Worm (Caenorhabditis elegans) whole organism, dauer: Measurements from ENCODE around the gene ZK1307.8.

Experiments
- unc-62 ChIP-seq: sonication (generic microtip); optimal IDR thresholded peaks from 2 replicates; lab custom pipeline; 2017; ENCODE audit warnings: missing biosample characterization, missing genetic modification reagents, missing genetic modification characterization

Gene ZK1307.8

DNA sequence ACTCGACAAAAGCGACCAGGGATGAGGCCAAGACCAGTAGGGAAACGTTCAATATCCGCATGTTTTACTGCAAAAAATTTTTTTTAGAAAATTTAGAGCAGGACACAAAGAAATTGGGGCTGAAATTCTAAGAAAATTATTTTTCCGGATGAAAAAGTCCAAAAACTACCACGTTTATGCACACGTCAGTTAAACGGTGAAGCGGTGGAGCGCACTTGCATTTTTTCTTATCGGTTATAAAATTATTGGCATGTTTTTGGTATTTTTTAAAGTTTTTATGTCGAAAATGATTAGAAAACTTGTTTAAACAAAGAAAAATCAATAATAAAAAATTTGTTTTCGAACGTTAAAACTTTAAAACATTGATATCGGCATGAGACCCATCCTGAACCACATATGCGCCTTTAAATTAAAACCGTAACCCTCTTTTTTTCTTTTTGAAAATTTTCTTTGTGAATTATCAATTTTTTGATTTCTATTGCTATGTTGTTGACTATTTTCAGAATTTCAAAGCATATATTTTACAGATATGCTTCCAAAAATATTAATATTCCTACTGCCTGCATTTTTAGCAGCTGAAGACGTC, at the start of gene ZK1307.8, which contains the start of gene dnj-20:
Gene ZK1307.8 (plus strand): TSS at position 504 of the 586 bp plus-strand sequence.
Gene dnj-20 (minus strand): TSS at position 67 of the 586 bp plus-strand sequence.
- TF ChIP-seq unc-62 (GFP tag; lab: Kevin White, UChicago): no peak

DNA sequence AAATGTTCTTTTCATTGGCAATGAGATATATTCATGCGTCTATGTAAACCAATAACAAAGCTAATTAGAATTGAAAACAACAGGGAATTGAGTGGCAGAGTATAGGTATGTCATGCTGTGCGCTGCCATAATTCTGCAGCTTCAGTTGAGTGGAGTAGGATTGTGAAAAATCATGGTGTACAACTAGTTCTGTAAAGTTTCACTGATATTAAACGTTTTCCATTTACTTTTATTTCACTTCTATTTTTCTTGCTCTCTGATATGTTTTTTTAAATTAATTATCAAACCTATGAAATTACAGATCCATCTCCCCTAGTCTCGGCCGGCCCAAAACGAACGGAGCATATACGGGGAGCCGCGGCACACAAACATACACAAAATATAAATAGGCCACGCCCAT, 48.7 kb upstream of the ZK1307.8 start, which contains the start of gene exc-7:
Gene exc-7 (plus strand): TSS at position 301 of the 400 bp plus-strand sequence.
- TF ChIP-seq unc-62 (GFP tag; lab: Kevin White, UChicago): no peak

DNA sequence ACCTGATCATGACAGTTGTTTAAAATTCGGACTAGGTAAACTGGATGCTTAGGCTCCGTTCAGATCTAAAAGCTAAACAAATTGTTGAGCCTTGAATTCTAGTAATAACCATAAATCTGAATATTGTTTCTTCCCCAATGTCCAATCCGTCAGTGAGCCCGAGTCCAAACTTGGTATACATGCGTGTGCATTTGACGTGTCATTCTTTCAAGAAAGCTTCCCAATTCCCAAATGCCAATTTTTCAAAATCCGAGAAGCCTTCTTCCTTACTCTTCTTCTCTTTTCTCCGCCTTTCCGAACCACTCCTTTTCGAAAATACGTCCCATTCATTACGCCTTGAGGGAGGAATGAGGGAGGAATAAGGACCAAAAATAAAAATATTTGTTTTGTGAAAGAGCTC, 47.7 kb upstream of the ZK1307.8 start:
- TF ChIP-seq unc-62 (GFP tag; lab: Kevin White, UChicago): no peak

DNA sequence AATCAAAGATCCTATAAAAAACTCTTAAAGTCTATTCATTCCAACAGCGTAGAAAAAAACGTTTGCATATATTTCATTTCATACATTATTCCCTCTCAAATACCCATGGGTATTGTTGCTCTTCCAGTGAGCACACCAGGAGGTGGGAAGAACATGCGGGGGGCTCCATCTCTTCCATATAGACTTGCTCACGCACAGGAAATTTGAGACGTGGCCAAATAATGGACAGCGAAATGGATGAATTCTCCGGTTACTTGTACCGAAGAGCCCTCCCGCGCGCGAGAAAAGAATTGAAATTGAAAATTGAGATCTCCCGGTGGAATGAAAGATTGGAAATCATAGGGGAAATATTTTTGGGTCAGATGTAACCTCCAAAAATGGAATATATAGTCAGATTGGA, 46.8 kb upstream of the ZK1307.8 start:
- no peak for TF ChIP-seq unc-62 (GFP tag; lab: Kevin White, UChicago)

DNA sequence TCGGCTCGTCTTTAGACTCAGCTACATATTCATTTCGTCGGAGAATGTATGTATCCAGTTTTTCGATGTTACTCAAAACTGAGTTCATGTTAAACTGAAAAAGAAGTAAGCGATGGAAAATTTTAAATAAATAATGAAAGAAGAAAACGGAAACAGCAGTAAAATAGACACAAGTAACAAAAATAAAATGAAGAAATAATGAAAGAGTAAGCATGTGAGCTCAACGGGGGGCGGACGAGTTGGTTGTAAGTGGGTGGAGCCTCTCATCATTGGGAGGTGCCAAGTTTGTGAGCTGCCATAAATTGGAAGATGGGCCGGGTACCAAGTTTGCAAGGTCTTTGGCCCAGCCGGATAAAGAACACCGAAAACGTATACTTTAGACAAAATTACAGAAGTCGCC, 41.0 kb upstream of the ZK1307.8 start, which contains the start of gene wee-1.1:
Gene wee-1.1 (minus strand): TSS at position 101 of the 400 bp plus-strand sequence.
- TF ChIP-seq unc-62 (GFP tag; lab: Kevin White, UChicago): no peak

DNA sequence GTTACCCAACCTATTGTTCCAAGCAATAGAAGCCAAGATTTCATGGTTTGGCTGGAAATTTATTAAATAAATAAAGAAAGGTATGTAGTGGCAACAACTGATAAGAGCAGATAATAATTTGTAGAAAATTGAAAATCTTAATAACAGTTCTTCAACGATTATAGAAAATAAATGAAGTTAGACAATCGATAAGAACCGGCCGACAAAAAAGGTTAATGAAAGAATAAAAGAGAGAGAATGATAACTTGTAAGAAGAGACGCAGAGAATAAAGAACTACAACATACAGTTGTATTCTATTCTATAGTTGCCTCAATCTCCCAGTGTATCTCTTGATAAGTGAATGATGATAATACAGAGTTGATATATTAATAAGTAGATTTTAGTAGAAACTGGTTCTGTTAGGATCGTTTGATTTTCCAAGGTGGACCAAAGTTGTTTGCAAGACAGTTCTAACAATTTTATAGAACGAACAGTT, 37.6 kb upstream of the ZK1307.8 start, which contains the start of gene ugt-58:
Gene ugt-58 (minus strand): TSS at position 51 of the 476 bp plus-strand sequence.
- no peak for TF ChIP-seq unc-62 (GFP tag; lab: Kevin White, UChicago)

DNA sequence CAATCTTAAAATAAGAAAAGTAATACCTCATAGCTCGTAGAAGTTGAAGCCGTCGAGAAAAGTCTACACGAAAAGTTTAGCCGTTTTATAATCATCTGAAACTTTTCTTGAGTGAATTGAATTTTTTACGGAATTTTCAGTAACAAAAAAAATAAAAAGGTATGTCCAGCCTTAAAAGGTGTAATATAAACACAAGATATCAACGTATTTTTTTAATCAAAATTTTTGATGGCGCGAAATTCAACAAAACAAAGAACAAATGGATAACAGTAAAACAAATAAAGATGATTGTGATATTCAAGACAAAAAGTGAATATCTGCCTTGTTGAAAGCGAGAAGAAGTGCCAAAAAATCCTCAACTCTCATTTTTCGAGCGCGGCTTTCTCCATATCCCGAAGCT, 34.7 kb upstream of the ZK1307.8 start, which contains the start of gene eral-1:
Gene eral-1 (minus strand): TSS at position 101 of the 400 bp plus-strand sequence.
- TF ChIP-seq unc-62 (GFP tag; lab: Kevin White, UChicago): no peak

DNA sequence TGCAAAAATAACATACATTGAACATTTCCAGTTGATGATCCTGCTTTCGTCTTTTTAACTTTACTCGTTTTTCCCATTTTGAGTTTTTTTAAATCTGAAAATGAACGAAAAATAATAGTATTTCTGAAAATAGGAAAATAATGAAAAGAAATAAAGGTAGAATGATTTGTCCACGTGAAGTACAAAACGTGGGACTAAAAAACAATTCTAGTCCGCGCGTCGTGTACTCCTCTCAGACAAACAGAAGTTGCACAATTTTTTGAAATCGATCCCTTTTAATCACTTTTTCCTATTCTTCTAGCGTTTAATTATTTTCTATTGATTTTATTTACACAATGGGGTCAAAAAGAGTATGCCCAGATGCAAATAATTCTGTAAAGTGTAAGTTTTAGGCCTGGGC, 33.3 kb upstream of the ZK1307.8 start, which contains the start of the genes E02H1.1 and tag-124:
Gene E02H1.1 (minus strand): TSS at position 94 of the 400 bp plus-strand sequence.
Gene tag-124 (plus strand): TSS at position 222 of the 400 bp plus-strand sequence.
- TF ChIP-seq unc-62 (GFP tag; lab: Kevin White, UChicago): no peak

DNA sequence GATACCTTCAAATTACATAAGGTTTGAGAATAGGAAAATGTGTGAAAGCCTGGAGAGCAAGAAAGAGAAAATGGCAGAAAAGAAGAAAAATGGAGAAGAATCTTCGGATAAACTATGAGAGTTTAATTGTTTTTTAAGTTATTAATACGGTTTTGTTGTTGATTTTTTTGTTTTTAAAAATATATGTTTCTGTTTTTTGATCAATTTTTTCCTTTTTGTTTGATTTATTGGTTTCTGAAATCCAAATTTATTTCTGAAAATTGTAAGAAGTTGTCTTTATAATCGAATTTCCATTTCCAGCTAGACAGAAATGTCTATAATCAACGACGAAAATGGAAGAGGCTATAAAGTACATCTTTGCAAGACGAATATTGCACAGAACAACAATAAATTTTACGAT, 31.7 kb upstream of the ZK1307.8 start, which contains the start of gene parp-2:
Gene parp-2 (plus strand): TSS at position 301 of the 400 bp plus-strand sequence.
- no peak for TF ChIP-seq unc-62 (GFP tag; lab: Kevin White, UChicago)

DNA sequence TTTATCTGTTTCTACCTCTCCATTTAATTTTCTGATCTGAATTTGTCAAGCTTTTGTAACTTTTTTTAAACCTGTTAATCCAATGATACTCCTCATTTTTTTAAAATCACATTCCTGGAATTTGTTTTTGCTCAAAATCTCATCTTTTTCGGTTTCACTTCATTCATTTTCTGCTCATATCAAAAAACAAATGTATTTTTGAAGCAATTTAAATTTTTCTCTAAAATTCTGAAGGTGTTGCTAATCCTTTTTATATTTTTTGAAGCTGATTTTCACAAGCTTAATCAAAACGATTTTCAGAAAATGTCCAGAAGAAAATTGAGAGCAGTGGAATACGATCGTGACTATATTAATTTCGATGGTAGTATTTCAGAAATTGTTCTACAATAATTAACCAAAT, 29.5 kb upstream of the ZK1307.8 start, which contains the start of gene E02H1.5:
Gene E02H1.5 (plus strand): TSS at position 301 of the 400 bp plus-strand sequence.
- no peak for TF ChIP-seq unc-62 (GFP tag; lab: Kevin White, UChicago)

DNA sequence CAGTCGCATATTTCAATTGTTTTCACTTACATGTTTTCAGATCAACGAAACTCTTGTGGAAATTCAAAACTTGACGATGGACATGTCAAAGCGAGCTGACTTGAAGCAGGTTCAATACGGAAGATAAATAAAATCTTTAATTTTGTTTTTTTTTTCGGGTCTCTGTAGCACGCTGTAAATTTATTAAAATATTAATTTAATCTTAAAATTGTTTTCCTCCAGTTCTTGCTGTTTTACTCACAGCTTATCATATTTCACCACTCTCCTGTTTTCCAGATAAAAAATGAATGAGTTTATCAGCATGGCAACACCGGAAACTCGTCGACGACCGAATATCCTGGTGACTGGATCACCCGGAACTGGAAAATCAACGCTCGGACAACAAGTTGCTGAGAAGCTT, 28.0 kb upstream of the ZK1307.8 start, which contains the start of gene E02H1.6:
Gene E02H1.6 (plus strand): TSS at position 301 of the 400 bp plus-strand sequence.
- TF ChIP-seq unc-62 (GFP tag; lab: Kevin White, UChicago): no peak

DNA sequence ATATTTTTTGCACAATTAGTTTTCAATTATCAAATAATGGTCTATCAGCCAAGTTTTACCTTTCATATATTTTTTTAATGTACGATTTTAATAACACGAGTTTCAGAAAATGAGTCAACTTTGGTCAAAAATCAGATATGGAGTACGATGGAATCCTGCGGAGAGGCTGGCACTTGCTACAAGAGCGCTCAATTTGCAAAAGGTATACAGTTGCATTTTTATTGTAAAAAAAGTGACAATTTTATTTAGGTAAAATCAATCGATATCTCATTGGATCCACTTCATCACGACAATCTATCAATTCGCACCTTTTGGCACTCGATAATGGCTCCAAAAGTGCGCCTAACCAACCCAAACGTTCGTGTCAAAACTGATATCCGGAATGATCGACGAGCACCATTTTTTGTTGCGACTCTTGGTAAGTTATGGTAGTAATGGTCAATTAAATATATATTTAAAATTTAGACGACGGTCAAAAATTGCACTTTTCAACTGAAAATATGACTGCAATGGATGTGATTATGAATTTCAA, 26.8 kb upstream of the ZK1307.8 start, which contains the start of gene mrpl-53:
Gene mrpl-53 (plus strand): TSS at position 107 of the 532 bp plus-strand sequence.
- no peak for TF ChIP-seq unc-62 (GFP tag; lab: Kevin White, UChicago)

DNA sequence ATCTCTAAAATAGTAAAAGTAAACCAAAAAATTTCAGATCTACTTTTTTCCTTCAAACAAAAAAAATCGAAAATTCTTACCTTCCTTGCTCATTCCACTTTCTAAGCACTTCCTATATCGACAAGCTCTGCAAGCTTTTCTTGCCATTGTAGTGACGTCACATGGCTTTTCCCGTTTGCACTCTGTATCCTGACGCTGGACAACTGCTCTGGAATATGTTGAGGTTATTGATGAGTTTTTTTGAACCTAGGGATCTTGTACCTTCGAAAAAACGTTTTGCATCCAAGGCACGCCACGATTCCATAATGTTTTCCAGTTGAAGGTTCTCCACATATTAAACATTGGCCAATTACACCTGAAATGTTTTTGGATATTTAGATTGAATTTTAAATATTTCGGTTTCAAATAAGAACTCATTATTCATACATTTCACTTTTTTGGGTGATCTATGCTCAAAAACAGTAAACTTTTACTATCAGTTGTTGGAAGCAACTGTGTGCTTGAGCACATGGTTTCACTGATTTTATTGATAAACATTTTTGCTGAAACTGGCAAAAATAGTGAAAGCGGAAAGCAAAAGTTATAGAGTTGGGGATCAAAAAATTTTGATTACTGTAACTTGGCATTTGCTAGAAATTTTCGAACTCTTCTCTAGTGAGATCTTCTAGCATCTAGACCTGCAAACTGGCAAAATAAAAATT, 24.2 kb upstream of the ZK1307.8 start:
- TF ChIP-seq unc-62 (GFP tag; lab: Kevin White, UChicago): no peak

DNA sequence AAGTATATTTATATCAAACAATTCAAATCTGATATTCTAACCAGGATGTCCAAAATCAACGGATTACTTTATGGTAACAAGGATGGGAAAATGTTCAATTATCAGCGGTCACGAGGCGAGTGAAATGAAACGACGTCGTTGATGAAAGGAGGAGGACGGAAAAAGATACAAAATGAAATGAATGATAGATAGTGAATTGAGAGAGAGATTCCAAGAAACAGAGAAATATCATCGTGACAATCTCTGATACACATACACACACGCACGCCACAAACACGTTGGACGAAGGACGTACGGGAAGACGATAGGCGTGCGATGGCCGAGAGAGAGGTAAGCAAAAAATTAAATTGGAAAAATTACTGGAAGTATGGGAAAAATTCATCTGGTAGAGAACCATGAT, 23.3 kb upstream of the ZK1307.8 start:
- TF ChIP-seq unc-62 (GFP tag; lab: Kevin White, UChicago): no peak

DNA sequence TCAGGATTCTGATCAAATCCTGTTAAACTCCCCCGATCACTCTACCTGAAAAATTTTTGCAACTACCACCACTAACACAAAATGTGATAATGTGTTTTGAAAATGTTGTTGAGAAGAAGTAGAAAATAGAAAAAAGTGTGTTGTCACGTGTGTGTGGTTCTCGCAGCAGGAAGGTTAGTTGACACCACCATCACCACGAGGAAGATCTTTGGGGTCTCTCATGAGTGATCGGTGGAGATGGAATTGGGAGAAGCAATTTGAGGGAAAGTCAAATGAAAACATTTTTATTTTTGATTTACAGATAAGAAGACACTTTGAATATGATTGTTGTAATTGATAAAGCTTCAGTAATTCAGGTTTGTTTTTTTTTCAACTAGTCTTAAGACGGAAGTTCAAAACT, 22.7 kb upstream of the ZK1307.8 start:
- TF ChIP-seq unc-62 (GFP tag; lab: Kevin White, UChicago): no peak
